Fruit fly (Drosophila melanogaster) Kc167 (cell line): Measurements from ENCODE around the gene CG43085.

Experiments
- Myc ChIP-seq: fragments of >200 bp; optimal IDR thresholded peaks from 2 replicates; lab custom pipeline; 2017; ENCODE audit warnings: missing external identifiers
- Sin3A ChIP-seq: fragments of >200 bp; optimal IDR thresholded peaks from 2 replicates; lab custom pipeline; 2018; ENCODE audit warnings: missing external identifiers
- h ChIP-seq: fragments of >200 bp; optimal IDR thresholded peaks from 3 replicates; lab custom pipeline; 2018; ENCODE audit warnings: missing external identifiers
- insv ChIP-seq: fragments of >200 bp; optimal IDR thresholded peaks from 3 replicates; lab custom pipeline; 2018; ENCODE audit warnings: missing external identifiers
- psq ChIP-seq: fragments of >200 bp; optimal IDR thresholded peaks from 2 replicates; lab custom pipeline; 2017; ENCODE audit warnings: missing external identifiers
- ttk ChIP-seq: sonication (Bioruptor generic); optimal IDR thresholded peaks from 2 replicates; lab custom pipeline; 2017; ENCODE audit warnings: missing external identifiers

CG43085 gene

DNA sequence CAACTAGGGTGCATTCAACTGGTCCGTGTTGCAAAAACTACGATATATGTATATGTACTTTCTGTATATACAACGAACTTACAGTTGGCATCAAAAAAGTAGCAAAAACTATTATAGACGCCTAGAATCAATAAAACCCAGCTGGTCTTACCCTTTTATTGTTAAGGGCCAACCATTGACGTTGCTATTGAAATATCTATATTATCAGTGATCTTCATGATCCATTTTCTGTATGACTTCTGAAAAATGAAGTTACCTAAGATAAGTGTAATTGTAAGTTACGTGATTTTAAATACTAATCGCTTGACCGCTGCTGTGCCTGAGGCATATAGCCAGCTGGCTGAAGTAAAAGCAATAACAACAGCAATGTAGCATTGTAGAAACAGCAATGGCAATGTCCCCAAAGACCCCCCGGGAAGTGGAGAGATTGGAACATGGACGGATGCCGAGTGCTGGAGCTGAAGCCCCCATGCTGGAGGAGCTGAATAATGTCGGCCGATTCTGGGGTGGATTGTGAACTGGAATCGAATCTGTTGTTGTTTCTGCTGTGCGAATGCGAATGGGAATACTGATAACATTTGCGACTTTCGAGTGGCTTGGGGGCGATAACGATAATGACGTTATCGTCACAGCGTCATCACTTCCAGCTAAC is 11.3 kb upstream of the CG43085 start:
- TF ChIP-seq Sin3A (lab: Kevin White, UChicago): no peak
- TF ChIP-seq Myc (lab: Kevin White, UChicago): no peak
- no peak for TF ChIP-seq h (lab: Kevin White, UChicago)
- no peak for TF ChIP-seq insv (lab: Kevin White, UChicago)
- TF ChIP-seq ttk (lab: Kevin White, UChicago): no peak
- TF ChIP-seq psq (lab: Kevin White, UChicago): no peak

DNA sequence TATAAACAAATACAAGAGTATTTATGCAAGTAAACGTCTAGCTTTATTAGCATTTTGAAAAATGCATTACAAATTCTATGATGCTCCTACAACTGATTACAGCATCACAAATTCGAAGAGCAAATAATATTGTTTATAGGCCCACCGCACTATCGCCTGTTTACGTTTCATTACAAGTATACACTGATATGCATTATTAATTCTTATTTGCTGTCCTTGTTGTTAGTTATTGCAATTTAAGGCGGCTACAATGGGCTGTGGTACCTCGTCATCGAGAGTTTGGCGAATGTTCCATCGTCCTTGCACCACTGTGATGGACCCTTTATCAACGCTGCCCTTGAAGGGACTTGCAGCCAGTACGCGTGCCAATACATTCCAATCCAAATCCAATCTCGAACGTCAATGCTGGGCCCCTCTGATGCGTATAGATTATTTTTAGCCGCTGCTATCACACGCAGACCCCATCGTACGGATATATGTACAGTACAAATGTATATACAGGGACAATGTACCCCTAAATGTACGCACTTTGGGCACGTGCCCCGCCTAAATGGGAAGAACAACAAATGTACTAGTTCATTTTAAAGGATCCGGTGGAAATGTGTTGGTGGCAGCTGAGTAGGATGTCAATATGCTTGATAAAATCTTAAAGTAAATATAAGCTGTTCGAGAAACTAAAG is 10.3 kb upstream of the CG43085 start:
- TF ChIP-seq Myc (lab: Kevin White, UChicago): no peak
- TF ChIP-seq ttk (lab: Kevin White, UChicago): no peak
- no peak for TF ChIP-seq Sin3A (lab: Kevin White, UChicago)

DNA sequence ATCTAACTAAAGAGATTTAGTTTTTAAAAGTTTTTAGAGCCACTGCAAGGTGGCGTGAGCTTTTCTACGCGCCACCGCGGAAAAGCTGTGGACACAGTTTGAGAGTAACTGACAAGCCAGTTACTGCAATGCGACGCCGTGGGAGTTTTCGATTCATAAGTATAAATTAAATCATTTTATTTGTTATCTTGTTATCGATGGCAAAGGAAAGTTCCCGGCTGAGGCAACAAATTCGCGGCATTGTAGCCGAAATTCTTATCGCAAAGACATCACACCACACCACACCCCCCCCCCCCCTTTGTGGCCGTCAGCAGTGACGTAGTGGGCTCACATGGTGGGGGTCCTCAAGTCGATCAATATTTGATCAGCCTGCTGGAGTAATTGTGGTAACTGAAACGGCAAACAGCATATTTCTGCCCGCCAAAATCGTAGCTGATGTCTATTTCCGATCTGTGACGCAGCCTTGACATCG is 9.3 kb upstream of the CG43085 start:
- TF ChIP-seq Sin3A (lab: Kevin White, UChicago): no peak
- TF ChIP-seq insv (lab: Kevin White, UChicago): no peak
- no peak for TF ChIP-seq h (lab: Kevin White, UChicago)
- no peak for TF ChIP-seq ttk (lab: Kevin White, UChicago)
- TF ChIP-seq Myc (lab: Kevin White, UChicago): no peak
- TF ChIP-seq psq (lab: Kevin White, UChicago): no peak

DNA sequence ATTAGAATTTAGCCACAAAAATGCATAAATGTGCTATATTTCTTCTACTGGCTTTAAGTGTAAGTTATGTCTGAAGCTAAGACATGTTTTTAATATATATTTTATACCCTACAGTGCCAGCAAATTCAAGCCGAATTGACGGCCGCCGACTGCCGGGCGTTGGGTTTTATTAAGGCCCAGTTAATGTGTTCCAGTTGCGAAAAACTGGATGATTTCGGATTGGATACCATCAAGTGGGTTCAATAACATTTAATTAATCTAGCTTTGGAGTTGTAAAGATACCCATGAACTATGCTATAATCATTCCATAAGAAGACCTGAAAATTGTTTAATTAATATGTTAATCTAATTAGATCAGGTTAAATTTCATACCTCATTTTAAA is 8.1 kb upstream of the CG43085 start:
- no peak for TF ChIP-seq psq (lab: Kevin White, UChicago)
- TF ChIP-seq insv (lab: Kevin White, UChicago): no peak
- no peak for TF ChIP-seq ttk (lab: Kevin White, UChicago)
- TF ChIP-seq h (lab: Kevin White, UChicago): no peak
- no peak for TF ChIP-seq Myc (lab: Kevin White, UChicago)
- TF ChIP-seq Sin3A (lab: Kevin White, UChicago): no peak

DNA sequence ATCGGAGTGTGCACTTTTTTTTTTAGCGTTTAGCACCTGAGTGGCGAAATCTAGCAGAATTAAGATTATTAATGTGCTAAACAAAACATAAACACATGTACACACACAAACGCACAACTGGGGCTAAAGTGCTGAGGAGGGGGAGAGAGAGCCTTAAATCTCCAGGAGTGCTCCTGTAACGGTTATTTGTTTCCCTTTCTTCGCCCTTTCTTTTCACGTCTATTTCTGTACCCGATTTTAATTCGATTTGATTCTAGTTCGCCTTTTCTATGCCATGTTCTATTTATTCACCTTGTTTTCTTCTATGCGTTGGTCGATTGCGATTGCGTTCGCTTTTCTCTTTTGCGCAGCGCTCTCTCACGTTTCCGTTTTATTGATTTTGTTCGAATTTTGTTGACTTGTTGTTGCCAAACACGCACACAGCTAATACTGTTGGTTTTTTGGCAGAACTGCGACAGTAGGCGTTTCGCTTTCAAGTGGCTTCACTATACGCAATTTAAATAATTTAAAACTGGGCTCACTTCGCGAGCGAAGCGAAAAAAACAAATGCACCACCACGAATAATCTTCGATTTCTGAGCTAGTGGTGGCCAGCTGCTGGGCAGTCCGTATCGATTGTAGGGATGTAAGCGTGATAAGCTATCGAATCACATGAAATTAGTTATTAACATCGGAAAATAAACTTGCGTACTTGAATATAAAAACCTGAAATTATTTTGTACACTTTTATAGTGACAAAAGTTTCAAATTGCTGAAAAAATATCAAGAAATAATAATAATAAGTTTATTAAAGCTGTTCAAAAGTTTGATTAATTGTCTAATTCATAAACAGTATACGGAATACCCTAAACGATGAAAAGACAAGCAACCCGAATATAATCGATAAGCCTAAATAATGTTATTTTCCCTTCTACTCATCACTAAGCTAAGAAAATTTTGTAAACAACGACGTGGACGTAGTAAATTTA is 7.4 kb upstream of the CG43085 start, which contains the start of the genes Krn, Ndfip and CG7484:
TSS of gene Krn (minus strand) at position 580 of the 967 bp plus-strand sequence.
TSS of gene Ndfip (minus strand) at position 580 of the 967 bp plus-strand sequence.
TSS of gene CG7484 (plus strand) at position 917 of the 967 bp plus-strand sequence.
- TF ChIP-seq Sin3A (lab: Kevin White, UChicago) (no peak), Myc (lab: Kevin White, UChicago) (no peak), h (lab: Kevin White, UChicago) (no peak), insv (lab: Kevin White, UChicago) (no peak), psq (lab: Kevin White, UChicago) (no peak), ttk (lab: Kevin White, UChicago) (no peak)

DNA sequence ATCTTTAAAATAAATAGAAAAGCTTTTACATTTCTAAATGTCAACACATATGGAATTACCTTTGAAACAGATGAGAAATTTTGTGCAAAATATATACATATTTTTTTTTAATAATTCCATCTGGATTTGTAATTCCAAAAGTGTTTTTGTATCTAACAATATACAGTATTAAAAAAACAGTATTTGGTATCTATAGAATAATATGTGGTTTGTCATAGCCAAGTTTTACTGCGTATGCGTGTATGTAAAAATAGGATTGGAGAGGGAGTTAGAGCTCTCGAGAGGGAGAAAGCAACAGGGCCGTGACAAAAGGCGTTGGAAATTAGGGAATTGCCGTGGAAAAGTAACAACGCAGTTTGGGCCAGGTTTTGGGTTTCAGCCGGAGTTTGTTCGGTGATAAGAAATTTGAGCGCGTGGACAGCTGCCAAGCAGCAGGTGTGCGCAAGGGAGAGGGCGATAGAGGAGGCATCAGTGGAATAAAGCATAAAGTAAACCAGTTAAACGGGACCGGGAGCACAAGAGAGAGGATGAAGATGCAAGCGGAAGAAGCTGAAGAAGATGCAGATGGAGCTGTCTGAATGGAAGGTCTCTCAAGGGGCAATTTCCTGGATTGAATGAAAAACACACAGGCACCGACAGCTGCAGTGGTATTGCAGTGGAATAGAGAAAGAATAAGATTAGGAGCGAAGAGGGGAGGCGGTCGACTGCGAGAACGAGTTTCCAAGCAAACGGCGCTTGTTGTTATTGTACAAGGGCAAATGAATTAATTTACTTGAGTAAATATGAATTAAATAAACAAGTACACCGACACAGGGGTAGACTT is 6.6 kb upstream of the CG43085 start:
- TF ChIP-seq h (lab: Kevin White, UChicago): no peak

DNA sequence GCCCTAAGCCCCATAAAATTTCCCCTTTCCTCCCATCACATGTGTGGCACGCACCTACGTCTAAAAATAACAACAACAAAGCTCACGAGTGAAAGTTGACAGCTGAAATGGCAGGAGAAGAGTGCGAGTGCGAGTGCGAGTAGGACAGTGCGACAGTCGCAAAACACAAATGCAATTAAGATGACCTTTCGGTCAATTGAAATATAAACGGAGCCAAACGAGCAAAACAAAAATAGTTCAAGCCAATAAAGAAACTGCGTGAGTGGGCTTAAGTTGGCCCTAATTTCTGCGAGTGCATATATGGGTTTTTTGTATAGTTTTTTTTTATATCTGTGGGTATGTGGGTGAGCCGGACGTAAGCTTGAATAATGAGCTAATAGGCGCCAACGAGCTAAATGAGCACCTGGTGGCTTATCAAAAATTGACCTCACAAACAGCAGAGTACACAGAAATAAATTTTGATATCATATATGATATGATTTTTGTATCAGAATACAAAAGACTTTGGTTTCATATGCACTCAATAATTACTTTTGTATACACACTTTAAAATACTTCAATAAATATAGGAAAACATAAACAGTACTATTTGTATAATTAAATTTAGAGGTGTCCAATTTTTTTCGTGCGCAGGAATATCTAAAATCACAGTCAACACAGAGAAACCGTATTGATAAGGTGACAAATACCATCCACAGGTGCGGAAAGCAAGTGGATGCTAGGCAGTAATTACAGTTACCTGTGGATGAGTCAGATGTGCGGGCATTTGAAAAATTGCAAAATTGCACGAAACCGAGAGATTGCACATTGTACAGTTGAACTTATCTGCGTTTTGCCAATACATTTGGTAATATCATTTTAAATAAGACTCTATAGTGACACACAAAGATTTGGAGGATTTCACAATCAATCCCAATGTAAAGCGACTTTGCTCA is 5.4 kb upstream of the CG43085 start:
- TF ChIP-seq h (lab: Kevin White, UChicago) (no peak), Myc (lab: Kevin White, UChicago) (no peak), psq (lab: Kevin White, UChicago) (no peak)

DNA sequence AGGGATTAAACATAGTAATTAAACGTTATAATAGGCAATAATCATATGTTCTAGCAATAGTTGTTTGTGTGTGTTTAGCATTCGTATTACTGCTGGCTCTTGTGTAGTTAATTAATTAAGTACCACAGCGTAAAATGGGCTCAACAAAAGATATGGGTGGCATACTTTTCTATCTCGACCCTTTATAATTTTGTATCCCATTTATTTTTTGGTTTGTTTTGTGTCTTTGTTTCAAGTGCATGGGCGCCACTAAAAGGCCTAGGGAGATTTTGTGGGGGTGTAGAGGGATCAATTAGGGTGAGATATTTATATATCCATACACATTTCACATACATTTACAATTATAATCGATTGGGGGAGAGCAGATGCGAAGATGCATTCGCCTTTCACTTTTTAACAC is 1.0 kb upstream of the CG43085 start:
- TF ChIP-seq psq (lab: Kevin White, UChicago): no peak
- no peak for TF ChIP-seq insv (lab: Kevin White, UChicago)
- TF ChIP-seq Myc (lab: Kevin White, UChicago): no peak
- TF ChIP-seq ttk (lab: Kevin White, UChicago): no peak
- no peak for TF ChIP-seq Sin3A (lab: Kevin White, UChicago)
- no peak for TF ChIP-seq h (lab: Kevin White, UChicago)

DNA sequence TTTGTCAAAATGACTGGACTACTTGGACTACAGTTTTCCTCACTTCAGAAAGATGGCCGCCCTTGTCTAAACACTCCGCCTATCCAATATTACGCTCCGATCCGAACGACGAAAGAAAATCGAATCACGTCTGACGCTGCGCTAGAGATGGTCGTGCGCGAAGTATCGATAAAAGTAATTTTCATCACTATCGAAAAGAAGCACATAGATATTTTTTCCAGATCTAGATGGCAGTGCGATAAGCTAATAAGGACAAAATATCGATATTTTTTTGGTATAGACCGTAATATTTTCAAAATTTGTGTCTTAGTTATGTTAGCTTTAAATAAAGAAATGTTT is 1.7 kb downstream of the CG43085 start, which contains the start of gene Pep:
TSS of gene Pep (minus strand) at position 131 of the 339 bp plus-strand sequence.
- TF ChIP-seq insv (lab: Kevin White, UChicago): no peak
- no peak for TF ChIP-seq ttk (lab: Kevin White, UChicago)
- TF ChIP-seq Sin3A (lab: Kevin White, UChicago): no peak
- no peak for TF ChIP-seq h (lab: Kevin White, UChicago)
- no peak for TF ChIP-seq Myc (lab: Kevin White, UChicago)
- TF ChIP-seq psq (lab: Kevin White, UChicago): no peak
